Fruit fly (Drosophila melanogaster): Measurements from ENCODE around the gene Polr3D.
A peak's percentile ranks its signal among the peaks of the same experiment; 100 is the strongest.

The Polr3D gene

DNA sequence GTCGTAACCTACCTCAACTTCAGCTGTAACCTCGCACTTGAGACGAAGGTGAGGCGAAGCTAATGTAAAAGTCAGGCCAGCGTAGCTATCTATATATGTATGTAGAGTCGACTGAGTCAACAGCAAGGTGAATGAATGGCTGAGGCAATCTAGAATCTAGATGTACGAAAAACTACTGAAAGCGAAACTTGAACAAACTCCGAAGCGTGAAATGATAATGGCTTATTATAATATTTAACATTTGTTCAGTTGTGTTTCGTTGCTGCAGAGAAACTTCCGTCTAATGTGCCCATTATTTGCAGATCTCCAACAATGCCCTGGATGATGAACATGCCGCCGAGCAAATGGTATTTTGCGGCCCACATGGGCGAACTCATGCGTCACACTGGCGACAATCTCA lies 35.2 kb upstream of the Polr3D start (continued):
- TF ChIP-seq jing (GFP tag; optimal IDR thresholded peaks at IDR 0.05): no peak
- TF ChIP-seq Poxn (GFP tag; IDR thresholded peaks at IDR 0.05): no peak
- TF ChIP-seq tx (GFP tag; optimal IDR thresholded peaks at IDR 0.05): no peak
- TF ChIP-seq CG6765 (GFP tag; optimal IDR thresholded peaks at IDR 0.05): no peak
- TF ChIP-seq HHEX (GFP tag; optimal IDR thresholded peaks at IDR 0.05): peak; percentile 18
- TF ChIP-seq Hr78 (GFP tag; optimal IDR thresholded peaks at IDR 0.05): no peak
- no peak for TF ChIP-seq Dek (tag; optimal IDR thresholded peaks at IDR 0.05)
- no peak for TF ChIP-seq hth (optimal IDR thresholded peaks at IDR 0.05)
- TF ChIP-seq Stat92E (GFP tag; optimal IDR thresholded peaks at IDR 0.05): no peak
- no peak for TF ChIP-seq fru (optimal IDR thresholded peaks at IDR 0.05)
- no peak for TF ChIP-seq cato (GFP tag; optimal IDR thresholded peaks at IDR 0.05; ENCODE audit: borderline replicate concordance)
- TF ChIP-seq tap (tag; optimal IDR thresholded peaks at IDR 0.05): no peak
- peak; percentile 6 for TF ChIP-seq CG15269 (tag; optimal IDR thresholded peaks at IDR 0.05)
- peak; percentile 73 for TF ChIP-seq CG12769 (tag; optimal IDR thresholded peaks at IDR 0.05)
- TF ChIP-seq CG1603 (tag; optimal IDR thresholded peaks at IDR 0.05): no peak
- no peak for TF ChIP-seq crc (GFP tag; optimal IDR thresholded peaks at IDR 0.05)
- no peak for TF ChIP-seq zen2 (GFP tag; IDR thresholded peaks at IDR 0.05; ENCODE audit: partially characterized antibody)
- no peak for TF ChIP-seq abd-A (tag; optimal IDR thresholded peaks at IDR 0.05)
- no peak for TF ChIP-seq unc-4 (GFP tag; IDR thresholded peaks at IDR 0.05; ENCODE audit: partially characterized antibody)
- TF ChIP-seq Spps (tag; optimal IDR thresholded peaks at IDR 0.05): no peak
- peak; percentile 46 for TF ChIP-seq ATbp (GFP tag; optimal IDR thresholded peaks at IDR 0.05)
- TF ChIP-seq Kr (GFP tag; optimal IDR thresholded peaks at IDR 0.05): no peak
- TF ChIP-seq vfl (GFP tag; optimal IDR thresholded peaks at IDR 0.05): no peak
- TF ChIP-seq ken (GFP tag; IDR thresholded peaks at IDR 0.05): no peak
- no peak for TF ChIP-seq CG13123 (GFP tag; optimal IDR thresholded peaks at IDR 0.05)
- TF ChIP-seq ash1 (GFP tag; optimal IDR thresholded peaks at IDR 0.05): no peak
- TF ChIP-seq wor (GFP tag; IDR thresholded peaks at IDR 0.05): no peak
- no peak for TF ChIP-seq CG6175 (GFP tag; IDR thresholded peaks at IDR 0.05)
- peak; percentile 44 for TF ChIP-seq CG15514 (GFP tag; optimal IDR thresholded peaks at IDR 0.05)
- TF ChIP-seq CG12299 (tag; optimal IDR thresholded peaks at IDR 0.05): no peak
- no peak for TF ChIP-seq BtbVII (GFP tag; optimal IDR thresholded peaks at IDR 0.05)
- no peak for TF ChIP-seq CG31388 (GFP tag; optimal IDR thresholded peaks at IDR 0.05)
- TF ChIP-seq CG32767 (GFP tag; IDR thresholded peaks at IDR 0.05): no peak
- TF ChIP-seq fd64A (GFP tag; optimal IDR thresholded peaks at IDR 0.05): no peak
- TF ChIP-seq shn (GFP tag; optimal IDR thresholded peaks at IDR 0.05): no peak
- no peak for TF ChIP-seq TFAM (GFP tag; optimal IDR thresholded peaks at IDR 0.05)
- TF ChIP-seq Trl (optimal IDR thresholded peaks at IDR 0.05): no peak
- TF ChIP-seq Trl (GFP tag; optimal IDR thresholded peaks at IDR 0.05): no peak
- TF ChIP-seq CG10543 (GFP tag; optimal IDR thresholded peaks at IDR 0.05): no peak
- no peak for TF ChIP-seq hbn (GFP tag; IDR thresholded peaks at IDR 0.05; ENCODE audit: partially characterized antibody)
- TF ChIP-seq CG14710 (tag; optimal IDR thresholded peaks at IDR 0.05): no peak
- no peak for TF ChIP-seq Optix (GFP tag; IDR thresholded peaks at IDR 0.05)
- TF ChIP-seq Pdp1 (GFP tag; optimal IDR thresholded peaks at IDR 0.05): no peak
- no peak for TF ChIP-seq ranshi (GFP tag; IDR thresholded peaks at IDR 0.05)
- no peak for TF ChIP-seq Hey (tag; optimal IDR thresholded peaks at IDR 0.05)
- TF ChIP-seq sr (GFP tag; IDR thresholded peaks at IDR 0.05): no peak
- TF ChIP-seq zfh1 (GFP tag; IDR thresholded peaks at IDR 0.05): no peak
- no peak for TF ChIP-seq NC2β (GFP tag; optimal IDR thresholded peaks at IDR 0.05)
- TF ChIP-seq GATAe (GFP tag; conservative IDR thresholded peaks at IDR 0.05): no peak
- TF ChIP-seq CG8765 (GFP tag; IDR thresholded peaks at IDR 0.05): no peak
- TF ChIP-seq E2f2 (GFP tag; IDR thresholded peaks at IDR 0.05): no peak
- TF ChIP-seq CG6272 (GFP tag; IDR thresholded peaks at IDR 0.05): no peak
